Worm (Caenorhabditis elegans) whole organism, young adult: ENCODE measurements around the gene Y82E9BR.10.

Experiments
- B0261.1 ChIP-seq: sonication (generic microtip); optimal IDR thresholded peaks from 2 replicates; lab custom pipeline; 2016; ENCODE audit warnings: mild to moderate bottlenecking, missing genetic modification characterization, moderate library complexity, missing compliant biosample characterization
- D2030.7 ChIP-seq: fragments of 200-800 bp; sonication (Bioruptor generic); IDR thresholded peaks from 2 replicates; pipeline ENCODE4 v1.3.6; 2022; ENCODE audit warnings: missing genetic modification reagents, missing genetic modification characterization, missing compliant biosample characterization
- F39B2.1 ChIP-seq: fragments of 200-800 bp; sonication (Bioruptor generic); IDR thresholded peaks from 2 replicates; pipeline ENCODE4 v1.3.6; 2022; ENCODE audit warnings: missing genetic modification reagents, missing genetic modification characterization, missing compliant biosample characterization
- F49E8.2 ChIP-seq: sonication (generic microtip); optimal IDR thresholded peaks from 3 replicates; lab custom pipeline; 2017; ENCODE audit warnings: missing genetic modification characterization, mild to moderate bottlenecking, missing compliant biosample characterization, antibody characterized with exemption, moderate library complexity; ENCODE audit not compliant: insufficient read depth
- F52B5.7 ChIP-seq: sonication (generic microtip); optimal IDR thresholded peaks from 2 replicates; lab custom pipeline; 2016; ENCODE audit warnings: mild to moderate bottlenecking, missing genetic modification characterization, missing compliant biosample characterization
- F57C9.4 ChIP-seq: sonication (generic microtip); optimal IDR thresholded peaks from 2 replicates; lab custom pipeline; 2017; ENCODE audit warnings: mild to moderate bottlenecking, missing genetic modification characterization, missing compliant biosample characterization
- K11D2.4 ChIP-seq: fragments of 200-800 bp; sonication (Bioruptor generic); IDR thresholded peaks from 2 replicates; pipeline ENCODE4 v1.3.6; 2022; ENCODE audit warnings: missing genetic modification reagents, missing genetic modification characterization, missing compliant biosample characterization
- Y79H2A.3 ChIP-seq: fragments of 200-800 bp; sonication (Bioruptor generic); conservative IDR thresholded peaks from 2 replicates; pipeline ENCODE4 v1.3.6; 2022; ENCODE audit warnings: missing genetic modification reagents, missing genetic modification characterization, missing compliant biosample characterization
- Y95B8A.8 ChIP-seq: fragments of 200-800 bp; sonication (Bioruptor generic); IDR thresholded peaks from 2 replicates; pipeline ENCODE4 v1.3.6; 2022; ENCODE audit warnings: missing genetic modification reagents, missing genetic modification characterization, missing compliant biosample characterization
- ama-1 ChIP-seq, 3 experiments: fragments of 150-350 bp in 1 of 3; sonication (generic microtip) in 2 of 3; optimal IDR thresholded peaks; 2 replicates each; lab custom pipeline; 2014 to 2018; ENCODE audit warnings: missing biosample characterization in 2 of 3, missing genetic modification characterization in 2 of 3, missing genetic modification reagents in 2 of 3
- attf-3 ChIP-seq: fragments of 200-800 bp; sonication (Bioruptor generic); conservative IDR thresholded peaks from 2 replicates; pipeline ENCODE4 v1.3.6; 2022; ENCODE audit warnings: missing genetic modification reagents, missing genetic modification characterization, missing compliant biosample characterization
- bed-2 ChIP-seq: fragments of 200-800 bp; sonication (Bioruptor generic); IDR thresholded peaks from 2 replicates; pipeline ENCODE4 v1.3.6; 2022; ENCODE audit warnings: missing genetic modification reagents, missing genetic modification characterization, missing compliant biosample characterization
- cebp-1 ChIP-seq, 2 experiments: fragments of 200-800 bp in 1 of 2; sonication (Bioruptor generic) in 1 of 2; sonication (generic microtip) in 1 of 2; IDR thresholded peaks in 1 of 2; optimal IDR thresholded peaks in 1 of 2; 2 replicates each; pipeline versions ENCODE4 v1.3.6 to Lab custom; 2017 to 2022; ENCODE audit warnings: missing compliant biosample characterization in 2 of 2, missing genetic modification characterization in 2 of 2, mild to moderate bottlenecking in 1 of 2, missing genetic modification reagents in 1 of 2, moderate library complexity in 1 of 2
- cebp-2 ChIP-seq: fragments of 200-800 bp; sonication (Bioruptor generic); IDR thresholded peaks from 2 replicates; pipeline ENCODE4 v1.3.6; 2022; ENCODE audit warnings: missing genetic modification characterization, missing compliant biosample characterization
- ceh-100 ChIP-seq: fragments of 200-800 bp; sonication (Bioruptor generic); IDR thresholded peaks from 2 replicates; pipeline ENCODE4 v1.3.6; 2022; ENCODE audit warnings: missing genetic modification reagents, missing genetic modification characterization, missing compliant biosample characterization
- ceh-58 ChIP-seq: fragments of 200-800 bp; sonication (Bioruptor generic); IDR thresholded peaks from 2 replicates; pipeline ENCODE4 v1.3.6; 2022; ENCODE audit warnings: missing genetic modification characterization, missing compliant biosample characterization
- die-1 ChIP-seq: sonication (generic microtip); optimal IDR thresholded peaks from 2 replicates; lab custom pipeline; 2016; ENCODE audit warnings: missing genotype, mild to moderate bottlenecking, missing genetic modification characterization, missing compliant biosample characterization
- egl-44 ChIP-seq: fragments of 200-800 bp; sonication (Bioruptor generic); IDR thresholded peaks from 2 replicates; pipeline ENCODE4 v1.3.6; 2022; ENCODE audit warnings: missing genetic modification reagents, missing genetic modification characterization, missing compliant biosample characterization
- ekl-4 ChIP-seq: fragments of 200-800 bp; sonication (Bioruptor generic); IDR thresholded peaks from 2 replicates; pipeline ENCODE4 v1.3.6; 2022; ENCODE audit warnings: missing genetic modification reagents, missing genetic modification characterization, missing compliant biosample characterization
- him-1 ChIP-seq: sonication (generic microtip); optimal IDR thresholded peaks from 2 replicates; lab custom pipeline; 2016; ENCODE audit warnings: missing genotype, missing genetic modification reagents, missing genetic modification characterization, missing compliant biosample characterization
- hlh-26 ChIP-seq: fragments of 200-800 bp; sonication (Bioruptor generic); conservative IDR thresholded peaks from 2 replicates; pipeline ENCODE4 v1.3.6; 2022; ENCODE audit warnings: missing genetic modification reagents, missing genetic modification characterization, missing compliant biosample characterization
- hmg-1.2 ChIP-seq: fragments of 200-800 bp; sonication (Bioruptor generic); IDR thresholded peaks from 2 replicates; pipeline ENCODE4 v1.3.6; 2022; ENCODE audit warnings: missing genetic modification reagents, missing genetic modification characterization, missing compliant biosample characterization
- hrde-1 ChIP-seq: sonication (generic microtip); optimal IDR thresholded peaks from 2 replicates; lab custom pipeline; 2016; ENCODE audit warnings: missing genetic modification characterization, mild to moderate bottlenecking, missing compliant biosample characterization, moderate library complexity, missing genotype, missing genetic modification reagents, borderline replicate concordance
- hsf-1 ChIP-seq: fragments of 200-800 bp; sonication (Bioruptor generic); IDR thresholded peaks from 2 replicates; pipeline ENCODE4 v1.3.6; 2022; ENCODE audit warnings: missing genetic modification reagents, missing genetic modification characterization, missing compliant biosample characterization
- let-607 ChIP-seq, 2 experiments: fragments of 200-800 bp in 1 of 2; sonication (Bioruptor generic) in 1 of 2; sonication (generic microtip) in 1 of 2; optimal IDR thresholded peaks; 2 replicates each; lab custom pipeline; 2016 to 2018; ENCODE audit warnings: mild to moderate bottlenecking in 2 of 2, missing compliant biosample characterization in 2 of 2, missing genetic modification characterization in 2 of 2, moderate library complexity in 2 of 2, missing genotype in 1 of 2
- lir-1 ChIP-seq: fragments of 200-800 bp; sonication (Bioruptor generic); conservative IDR thresholded peaks from 2 replicates; pipeline ENCODE4 v1.3.6; 2022; ENCODE audit warnings: missing genetic modification reagents, missing genetic modification characterization, missing compliant biosample characterization
- madf-6 ChIP-seq: fragments of 200-800 bp; sonication (Bioruptor generic); IDR thresholded peaks from 2 replicates; pipeline ENCODE4 v1.3.6; 2022; ENCODE audit warnings: missing genetic modification reagents, missing genetic modification characterization, missing compliant biosample characterization
- mxl-1 ChIP-seq: sonication (generic microtip); optimal IDR thresholded peaks from 2 replicates; lab custom pipeline; 2016; ENCODE audit warnings: missing genetic modification characterization, missing compliant biosample characterization
- nfyb-1 ChIP-seq: fragments of 200-800 bp; sonication (Bioruptor generic); IDR thresholded peaks from 2 replicates; pipeline ENCODE4 v1.3.6; 2022; ENCODE audit warnings: missing genetic modification reagents, missing genetic modification characterization, missing compliant biosample characterization
- nhr-120 ChIP-seq: fragments of 200-800 bp; sonication (Bioruptor generic); IDR thresholded peaks from 2 replicates; pipeline ENCODE4 v1.3.6; 2022; ENCODE audit warnings: missing genetic modification characterization, missing compliant biosample characterization
- pha-4 ChIP-seq: fragments of 150-350 bp; sonication (generic microtip); optimal IDR thresholded peaks from 2 replicates; lab custom pipeline; 2014; ENCODE audit warnings: missing biosample characterization, missing genetic modification reagents, missing genetic modification characterization
- sdz-38 ChIP-seq: sonication (generic microtip); optimal IDR thresholded peaks from 2 replicates; lab custom pipeline; 2016; ENCODE audit warnings: missing genotype, missing genetic modification characterization, missing compliant biosample characterization
- sptf-2 ChIP-seq: fragments of 200-800 bp; sonication (Bioruptor generic); optimal IDR thresholded peaks from 2 replicates; lab custom pipeline; 2018; ENCODE audit warnings: mild to moderate bottlenecking, missing genetic modification characterization, missing compliant biosample characterization
- tbp1 ChIP-seq: fragments of 200-800 bp; sonication (Bioruptor generic); optimal IDR thresholded peaks from 2 replicates; lab custom pipeline; 2018; ENCODE audit warnings: mild to moderate bottlenecking, missing genetic modification characterization, missing compliant biosample characterization
- tbx-9 ChIP-seq: sonication (generic microtip); optimal IDR thresholded peaks from 2 replicates; lab custom pipeline; 2016; ENCODE audit warnings: borderline replicate concordance, missing genetic modification characterization, inconsistent platforms, missing compliant biosample characterization
- unc-130 ChIP-seq: sonication (generic microtip); optimal IDR thresholded peaks from 2 replicates; lab custom pipeline; 2016; ENCODE audit warnings: missing genetic modification reagents, missing genetic modification characterization, missing compliant biosample characterization
- zfh-2 ChIP-seq: fragments of 200-800 bp; sonication (Bioruptor generic); conservative IDR thresholded peaks from 2 replicates; pipeline ENCODE4 v1.3.6; 2022; ENCODE audit warnings: missing genetic modification reagents, missing genetic modification characterization, missing compliant biosample characterization
- ztf-25 ChIP-seq: fragments of 200-800 bp; sonication (Bioruptor generic); IDR thresholded peaks from 2 replicates; pipeline ENCODE4 v1.3.6; 2022; ENCODE audit warnings: missing genetic modification reagents, missing genetic modification characterization, missing compliant biosample characterization

The Y82E9BR.10 gene

ce11 chrIII:1418709-1419108 lies 43.3 kb upstream of the Y82E9BR.10 start (continued):
- TF ChIP-seq hlh-26 (GFP tag; lab: Robert Waterston, UW) = no peak
- 0 out of 2 replicates have a peak, but pooled peaks have one; percentile 44 for TF ChIP-seq egl-44 (GFP tag; lab: Robert Waterston, UW)
- TF ChIP-seq K11D2.4 = peak; percentile 66; the same call in 1 of the 2 replicates
- TF ChIP-seq zfh-2 (GFP tag; lab: Robert Waterston, UW) = peak; percentile 92
- TF ChIP-seq hrde-1 (tag; lab: Kevin White, UChicago) = no peak
- TF ChIP-seq sptf-2 (GFP tag; lab: Kevin White, UChicago) = no peak
- TF ChIP-seq Y95B8A.8 (GFP tag; lab: Robert Waterston, UW) = peak; percentile 84
- no peak for TF ChIP-seq bed-2 (GFP tag; lab: Robert Waterston, UW)
- TF ChIP-seq madf-6 (GFP tag; lab: Robert Waterston, UW) = peak; percentile 72
- TF ChIP-seq Y79H2A.3 (GFP tag; lab: Robert Waterston, UW) = no peak
- TF ChIP-seq D2030.7 (GFP tag; lab: Robert Waterston, UW) = peak; percentile 92
- peak; percentile 69 for TF ChIP-seq tbp1 (GFP tag; lab: Kevin White, UChicago)
- TF ChIP-seq F52B5.7 = no peak
- TF ChIP-seq let-607 (tag; optimal IDR thresholded peaks at IDR 0.05; lab: Kevin White, UChicago) = no peak
- no peak for TF ChIP-seq die-1 (tag; lab: Kevin White, UChicago)
- peak; percentile 12; the same call in 1 of the 2 replicates for TF ChIP-seq ceh-100
- TF ChIP-seq F49E8.2 = peak; percentile 48
- TF ChIP-seq pha-4 (tag; lab: Kevin White, UChicago) = no peak
- peak; percentile 34 for TF ChIP-seq unc-130 (GFP tag; lab: Kevin White, UChicago)
- no peak for TF ChIP-seq sdz-38
- TF ChIP-seq mxl-1 = no peak
- no peak for TF ChIP-seq ceh-58 (GFP tag; lab: Robert Waterston, UW)
- no peak for TF ChIP-seq cebp-1 (GFP tag; IDR thresholded peaks at IDR 0.05; lab: Robert Waterston, UW)
- TF ChIP-seq cebp-1 (tag; optimal IDR thresholded peaks at IDR 0.05; lab: Kevin White, UChicago) = peak; percentile 75
- TF ChIP-seq F39B2.1 (GFP tag; lab: Robert Waterston, UW) = no peak
- TF ChIP-seq nfyb-1 (GFP tag; lab: Robert Waterston, UW) = peak; percentile 94
- no peak for TF ChIP-seq nhr-120 (GFP tag; lab: Robert Waterston, UW)
- 0 out of 2 replicates have a peak, but pooled peaks have one; percentile 36 for TF ChIP-seq lir-1
- TF ChIP-seq cebp-2 = no peak

ce11 chrIII:1417090-1417489 lies 41.7 kb upstream of the Y82E9BR.10 start, which contains the start of gene elc-1:
Gene elc-1, minus strand, starts transcription at chrIII:1417190.
- TF ChIP-seq attf-3 (GFP tag; lab: Robert Waterston, UW) (no peak), hsf-1 (no peak), him-1 (no peak), die-1 (tag; lab: Kevin White, UChicago) (no peak), ekl-4 (GFP tag; lab: Robert Waterston, UW) (no peak), hmg-1.2 (no peak), hrde-1 (tag; lab: Kevin White, UChicago) (no peak), ama-1 (optimal IDR thresholded peaks at IDR 0.05; lab: Kevin White, UChicago) (no peak), ama-1 (GFP tag; optimal IDR thresholded peaks at IDR 0.05; lab: Kevin White, UChicago) (no peak), sptf-2 (GFP tag; lab: Kevin White, UChicago) (no peak), F57C9.4 (no peak), B0261.1 (no peak), pha-4 (tag; lab: Kevin White, UChicago) (no peak), K11D2.4 (no peak), ztf-25 (no peak), unc-130 (GFP tag; lab: Kevin White, UChicago) (no peak), tbx-9 (no peak)
